Fruit fly (Drosophila melanogaster) S2 (cell line): ENCODE measurements around the gene ppan.
A peak's percentile ranks its signal among the peaks of the same experiment; 100 is the strongest.

ENCODE experiments used
- CG8478 ChIP-seq: fragments of >200 bp; optimal IDR thresholded peaks from 2 replicates; lab custom pipeline; 2018
- CTCF ChIP-seq, 2 experiments: fragments of >200 bp; optimal IDR thresholded peaks; 2 replicates each; lab custom pipeline; 2018

DNA sequence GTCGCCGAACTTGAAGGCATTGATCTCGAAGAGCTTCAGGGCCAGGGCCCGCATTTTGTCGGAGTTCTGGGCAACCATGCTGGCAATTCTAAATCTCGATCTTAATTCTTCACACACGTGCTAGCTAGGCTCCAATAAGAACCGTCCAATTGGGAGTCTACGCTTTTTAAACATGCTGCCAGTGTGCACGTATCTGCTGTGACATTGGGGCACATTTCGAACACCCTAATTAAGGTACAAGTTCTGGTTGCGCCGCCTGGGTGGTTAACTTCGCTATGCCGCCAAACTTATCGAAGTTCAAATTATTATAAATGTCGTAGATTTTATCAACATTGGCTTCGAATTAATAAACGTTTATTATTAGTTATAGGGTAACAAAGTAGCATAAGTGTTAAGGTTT lies 42.9 kb upstream of the ppan start, which contains the start of gene r-l:
- TF ChIP-seq CG8478 (lab: Kevin White, UChicago) (no peak), CTCF (optimal IDR thresholded peaks at IDR 0.05; lab: Kevin White, UChicago) (peak; percentile 30 to 49)
